Worm (Caenorhabditis elegans) whole organism, L4/young adult: ENCODE data around the gene vap-1.

ENCODE experiments used
- W03F9.2 ChIP-seq: fragments of 150-350 bp; optimal IDR thresholded peaks from 2 replicates; lab custom pipeline; 2014; ENCODE audit warnings: missing biosample characterization, missing genetic modification characterization
- dao-5 ChIP-seq: sonication (generic microtip); optimal IDR thresholded peaks from 2 replicates; lab custom pipeline; 2016; ENCODE audit warnings: missing genotype, missing genetic modification characterization, moderate library complexity, missing compliant biosample characterization
- him-1 ChIP-seq: sonication (generic microtip); optimal IDR thresholded peaks from 2 replicates; lab custom pipeline; 2016; ENCODE audit warnings: missing genotype, missing genetic modification reagents, missing genetic modification characterization, missing compliant biosample characterization

ce11 chrX:17392182-17392581 lies 4.2 kb downstream of the vap-1 start:
- TF ChIP-seq dao-5 (tag; lab: Kevin White, UChicago) (no peak), him-1 (tag; lab: Kevin White, UChicago) (no peak), W03F9.2 (peak; percentile 30)
